Worm (Caenorhabditis elegans) whole organism, young adult: ENCODE data around the gene pho-9.
A peak's percentile ranks its signal among the peaks of the same experiment; 100 is the strongest.

Experiments
- F23B12.7 ChIP-seq: sonication (generic microtip); optimal IDR thresholded peaks from 2 replicates; lab custom pipeline; 2017; ENCODE audit warnings: missing genetic modification characterization, mild to moderate bottlenecking, missing compliant biosample characterization, antibody characterized with exemption, moderate library complexity; ENCODE audit not compliant: insufficient read depth
- F33H1.4 ChIP-seq: fragments of 200-800 bp; sonication (Bioruptor generic); IDR thresholded peaks from 2 replicates; pipeline ENCODE4 v1.3.6; 2022; ENCODE audit warnings: missing genetic modification reagents, missing genetic modification characterization, missing compliant biosample characterization
- F39B2.1 ChIP-seq: fragments of 200-800 bp; sonication (Bioruptor generic); IDR thresholded peaks from 2 replicates; pipeline ENCODE4 v1.3.6; 2022; ENCODE audit warnings: missing genetic modification reagents, missing genetic modification characterization, missing compliant biosample characterization
- T26A5.8 ChIP-seq: sonication (generic microtip); optimal IDR thresholded peaks from 2 replicates; lab custom pipeline; 2016; ENCODE audit warnings: missing genetic modification characterization, missing compliant biosample characterization
- Y53F4B.3 ChIP-seq: fragments of 200-800 bp; sonication (Bioruptor generic); IDR thresholded peaks from 2 replicates; pipeline ENCODE4 v1.3.6; 2022; ENCODE audit warnings: missing genetic modification reagents, missing genetic modification characterization, missing compliant biosample characterization
- aptf-2 ChIP-seq: fragments of 200-800 bp; sonication (Bioruptor generic); conservative IDR thresholded peaks from 2 replicates; pipeline ENCODE4 v1.3.6; 2022; ENCODE audit warnings: missing genetic modification reagents, missing genetic modification characterization, missing compliant biosample characterization
- attf-5 ChIP-seq: fragments of 200-800 bp; sonication (Bioruptor generic); optimal IDR thresholded peaks from 2 replicates; lab custom pipeline; 2018; ENCODE audit warnings: mild to moderate bottlenecking, missing genetic modification characterization, missing compliant biosample characterization
- bed-2 ChIP-seq: fragments of 200-800 bp; sonication (Bioruptor generic); IDR thresholded peaks from 2 replicates; pipeline ENCODE4 v1.3.6; 2022; ENCODE audit warnings: missing genetic modification reagents, missing genetic modification characterization, missing compliant biosample characterization
- ccch-3 ChIP-seq: fragments of 200-800 bp; sonication (Bioruptor generic); optimal IDR thresholded peaks from 2 replicates; lab custom pipeline; 2018; ENCODE audit warnings: mild to moderate bottlenecking, missing genetic modification characterization, missing compliant biosample characterization
- cebp-1 ChIP-seq, 2 experiments: fragments of 200-800 bp in 1 of 2; sonication (Bioruptor generic) in 1 of 2; sonication (generic microtip) in 1 of 2; IDR thresholded peaks in 1 of 2; optimal IDR thresholded peaks in 1 of 2; 2 replicates each; pipeline versions ENCODE4 v1.3.6 to Lab custom; 2017 to 2022; ENCODE audit warnings: missing compliant biosample characterization in 2 of 2, missing genetic modification characterization in 2 of 2, mild to moderate bottlenecking in 1 of 2, missing genetic modification reagents in 1 of 2, moderate library complexity in 1 of 2
- ceh-79 ChIP-seq: sonication (generic microtip); optimal IDR thresholded peaks from 2 replicates; lab custom pipeline; 2017; ENCODE audit warnings: mild to moderate bottlenecking, missing genetic modification characterization, missing compliant biosample characterization
- ceh-91 ChIP-seq: fragments of 200-800 bp; sonication (Bioruptor generic); IDR thresholded peaks from 2 replicates; pipeline ENCODE4 v1.3.6; 2022; ENCODE audit warnings: missing genetic modification reagents, missing genetic modification characterization, missing compliant biosample characterization
- chd-7 ChIP-seq: sonication (generic microtip); optimal IDR thresholded peaks from 2 replicates; lab custom pipeline; 2016; ENCODE audit warnings: mild to moderate bottlenecking, missing genetic modification characterization, moderate library complexity, missing compliant biosample characterization
- dpl-1 ChIP-seq: fragments of 150-350 bp; optimal IDR thresholded peaks from 2 replicates; lab custom pipeline; 2014; ENCODE audit warnings: missing biosample characterization, missing genetic modification reagents, missing genetic modification characterization
- egrh-3 ChIP-seq: fragments of 200-800 bp; sonication (Bioruptor generic); IDR thresholded peaks from 2 replicates; pipeline ENCODE4 v1.3.6; 2022; ENCODE audit warnings: missing genetic modification reagents, missing genetic modification characterization, missing compliant biosample characterization
- hlh-12 ChIP-seq: sonication (generic microtip); optimal IDR thresholded peaks from 2 replicates; lab custom pipeline; 2016; ENCODE audit warnings: missing genetic modification characterization, missing compliant biosample characterization
- hmg-1.2 ChIP-seq: fragments of 200-800 bp; sonication (Bioruptor generic); IDR thresholded peaks from 2 replicates; pipeline ENCODE4 v1.3.6; 2022; ENCODE audit warnings: missing genetic modification reagents, missing genetic modification characterization, missing compliant biosample characterization
- hmg-20 ChIP-seq: fragments of 200-800 bp; sonication (Bioruptor generic); IDR thresholded peaks from 2 replicates; pipeline ENCODE4 v1.3.6; 2022; ENCODE audit warnings: missing genetic modification reagents, missing genetic modification characterization, missing compliant biosample characterization
- let-526 ChIP-seq: fragments of 200-800 bp; sonication (Bioruptor generic); IDR thresholded peaks from 2 replicates; pipeline ENCODE4 v1.3.6; 2022; ENCODE audit warnings: missing genetic modification reagents, missing genetic modification characterization, missing compliant biosample characterization
- let-607 ChIP-seq, 2 experiments: fragments of 200-800 bp in 1 of 2; sonication (Bioruptor generic) in 1 of 2; sonication (generic microtip) in 1 of 2; optimal IDR thresholded peaks; 2 replicates each; lab custom pipeline; 2016 to 2018; ENCODE audit warnings: mild to moderate bottlenecking in 2 of 2, missing compliant biosample characterization in 2 of 2, missing genetic modification characterization in 2 of 2, moderate library complexity in 2 of 2, missing genotype in 1 of 2
- lin-35 ChIP-seq, 3 experiments: fragments of 150-350 bp in 2 of 3; sonication (generic microtip) in 1 of 3; optimal IDR thresholded peaks; 2 replicates each; lab custom pipeline; 2014 to 2018; ENCODE audit warnings: missing biosample characterization in 3 of 3, missing genetic modification characterization in 3 of 3, missing genetic modification reagents in 3 of 3
- lin-54 ChIP-seq: fragments of 200-800 bp; sonication (Bioruptor generic); optimal IDR thresholded peaks from 2 replicates; lab custom pipeline; 2018; ENCODE audit warnings: mild to moderate bottlenecking, missing genetic modification characterization, missing compliant biosample characterization
- lsy-27 ChIP-seq: sonication (generic microtip); optimal IDR thresholded peaks from 2 replicates; lab custom pipeline; 2017; ENCODE audit warnings: missing genetic modification characterization, mild to moderate bottlenecking, missing compliant biosample characterization, antibody characterized with exemption, missing genotype, borderline replicate concordance; ENCODE audit not compliant: insufficient read depth
- madf-8 ChIP-seq: fragments of 200-800 bp; sonication (Bioruptor generic); conservative IDR thresholded peaks from 2 replicates; pipeline ENCODE4 v1.3.6; 2022; ENCODE audit warnings: missing genetic modification reagents, missing genetic modification characterization, missing compliant biosample characterization
- mcd-1 ChIP-seq: fragments of 200-800 bp; sonication (Bioruptor generic); IDR thresholded peaks from 2 replicates; pipeline ENCODE4 v1.3.6; 2022; ENCODE audit warnings: missing genetic modification reagents, missing genetic modification characterization, missing compliant biosample characterization
- mxl-1 ChIP-seq: sonication (generic microtip); optimal IDR thresholded peaks from 2 replicates; lab custom pipeline; 2016; ENCODE audit warnings: missing genetic modification characterization, missing compliant biosample characterization
- nhr-179 ChIP-seq: sonication (generic microtip); optimal IDR thresholded peaks from 2 replicates; lab custom pipeline; 2016; ENCODE audit warnings: mild to moderate bottlenecking, missing genetic modification characterization, missing compliant biosample characterization
- nhr-80 ChIP-seq: sonication (generic microtip); optimal IDR thresholded peaks from 2 replicates; lab custom pipeline; 2016; ENCODE audit warnings: missing genetic modification characterization, missing compliant biosample characterization
- pha-4 ChIP-seq: fragments of 150-350 bp; sonication (generic microtip); optimal IDR thresholded peaks from 2 replicates; lab custom pipeline; 2014; ENCODE audit warnings: missing biosample characterization, missing genetic modification reagents, missing genetic modification characterization
- rec-8 ChIP-seq, 2 experiments: sonication (generic microtip); optimal IDR thresholded peaks; 2 replicates each; lab custom pipeline; 2016; ENCODE audit warnings: mild to moderate bottlenecking in 2 of 2, missing genetic modification characterization in 2 of 2, missing genetic modification reagents in 2 of 2, missing genotype in 2 of 2, missing biosample characterization in 1 of 2, missing compliant biosample characterization in 1 of 2, moderate library complexity in 1 of 2
- repo-1 ChIP-seq: sonication (generic microtip); optimal IDR thresholded peaks from 2 replicates; lab custom pipeline; 2017; ENCODE audit warnings: mild to moderate bottlenecking, missing genetic modification characterization, missing compliant biosample characterization
- sdz-38 ChIP-seq: sonication (generic microtip); optimal IDR thresholded peaks from 2 replicates; lab custom pipeline; 2016; ENCODE audit warnings: missing genotype, missing genetic modification characterization, missing compliant biosample characterization
- tlf-1 ChIP-seq: fragments of 200-800 bp; sonication (Bioruptor generic); optimal IDR thresholded peaks from 2 replicates; lab custom pipeline; 2018; ENCODE audit warnings: mild to moderate bottlenecking, missing genetic modification characterization, missing compliant biosample characterization
- zfh-2 ChIP-seq: fragments of 200-800 bp; sonication (Bioruptor generic); conservative IDR thresholded peaks from 2 replicates; pipeline ENCODE4 v1.3.6; 2022; ENCODE audit warnings: missing genetic modification reagents, missing genetic modification characterization, missing compliant biosample characterization
- ztf-6 ChIP-seq: fragments of 200-800 bp; sonication (Bioruptor generic); IDR thresholded peaks from 2 replicates; pipeline ENCODE4 v1.3.6; 2022; ENCODE audit warnings: missing genetic modification reagents, missing genetic modification characterization, missing compliant biosample characterization

Gene pho-9

ce11 chrIII:2804461-2804860 is 43.8 kb upstream of the pho-9 start:
- no peak for TF ChIP-seq F33H1.4 (GFP tag; lab: Robert Waterston, UW)
- no peak for TF ChIP-seq nhr-179 (tag; lab: Kevin White, UChicago)
- TF ChIP-seq F23B12.7 (tag; lab: Kevin White, UChicago) = no peak
- peak; percentile 50 for TF ChIP-seq nhr-80 (tag; lab: Kevin White, UChicago)
- no peak for TF ChIP-seq madf-8
- peak in 1 of 3 experiments; percentile 35 for TF ChIP-seq lin-35 (GFP tag; optimal IDR thresholded peaks at IDR 0.05; lab: Kevin White, UChicago)
- TF ChIP-seq ceh-79 (tag; lab: Kevin White, UChicago) = no peak
- peak; percentile 65 for TF ChIP-seq mcd-1 (GFP tag; lab: Robert Waterston, UW)
- TF ChIP-seq hmg-1.2 = peak; percentile 75
- TF ChIP-seq T26A5.8 (tag; lab: Kevin White, UChicago) = no peak
- TF ChIP-seq egrh-3 (GFP tag; lab: Robert Waterston, UW) = no peak
- no peak for TF ChIP-seq tlf-1
- TF ChIP-seq cebp-1 (GFP tag; IDR thresholded peaks at IDR 0.05; lab: Robert Waterston, UW) = no peak
- peak; percentile 5 for TF ChIP-seq cebp-1 (tag; optimal IDR thresholded peaks at IDR 0.05; lab: Kevin White, UChicago)
- no peak for TF ChIP-seq sdz-38 (tag; lab: Kevin White, UChicago)
- no peak for TF ChIP-seq rec-8 (tag; optimal IDR thresholded peaks at IDR 0.05; lab: Kevin White, UChicago)
- TF ChIP-seq ccch-3 (GFP tag; lab: Kevin White, UChicago) = no peak
- no peak for TF ChIP-seq bed-2 (GFP tag; lab: Robert Waterston, UW)
- TF ChIP-seq pha-4 (tag; lab: Kevin White, UChicago) = peak; percentile 84
- TF ChIP-seq attf-5 (GFP tag; lab: Kevin White, UChicago) = peak; percentile 23
- no peak for TF ChIP-seq let-607 (tag; optimal IDR thresholded peaks at IDR 0.05; lab: Kevin White, UChicago)
- TF ChIP-seq let-526 (GFP tag; lab: Robert Waterston, UW) = no peak
- TF ChIP-seq hlh-12 = no peak
- TF ChIP-seq ztf-6 = no peak
- peak; percentile 44 for TF ChIP-seq lin-54 (GFP tag; lab: Kevin White, UChicago)

ce11 chrIII:2801800-2802515 is 41.3 kb upstream of the pho-9 start, which contains the start of the genes twk-45 and Y71H2AM.25:
TSS of gene twk-45 (minus strand) at chrIII:2801900.
TSS of gene Y71H2AM.25 (plus strand) at chrIII:2802465.
- TF ChIP-seq zfh-2 (GFP tag; lab: Robert Waterston, UW) (no peak), mxl-1 (tag; lab: Kevin White, UChicago) (no peak), F39B2.1 (GFP tag; lab: Robert Waterston, UW) (no peak), lsy-27 (tag; lab: Kevin White, UChicago) (no peak)
- TF ChIP-seq, all 124 proteins: peak for 0

ce11 chrIII:2800743-2801142 is 40.1 kb upstream of the pho-9 start:
- TF ChIP-seq dpl-1 (GFP tag; lab: Kevin White, UChicago) (no peak), ceh-91 (GFP tag; lab: Robert Waterston, UW) (no peak), madf-8 (no peak), aptf-2 (GFP tag; lab: Robert Waterston, UW) (no peak), repo-1 (no peak), sdz-38 (tag; lab: Kevin White, UChicago) (no peak), Y53F4B.3 (no peak), chd-7 (no peak), hmg-20 (no peak)
